Fruit fly (Drosophila melanogaster): ENCODE measurements around the gene Lim1.

Lim1 gene

dm6 chrX:8792927-8793326 is 12.7 kb downstream of the Lim1 start:
- TF ChIP-seq CG13204 (GFP tag; optimal IDR thresholded peaks at IDR 0.05) (no peak), fd96Ca (GFP tag; IDR thresholded peaks at IDR 0.05) (no peak), CG10348 (GFP tag; IDR thresholded peaks at IDR 0.05) (no peak), D1 (tag; optimal IDR thresholded peaks at IDR 0.05) (no peak), Ets98B (GFP tag; IDR thresholded peaks at IDR 0.05) (no peak), CG8301 (tag; optimal IDR thresholded peaks at IDR 0.05) (no peak), CG4496 (GFP tag; IDR thresholded peaks at IDR 0.05) (no peak), CG12605 (GFP tag; IDR thresholded peaks at IDR 0.05) (no peak), CG9948 (tag; optimal IDR thresholded peaks at IDR 0.05) (no peak), CG34367 (tag; optimal IDR thresholded peaks at IDR 0.05) (no peak), CG14655 (GFP tag; optimal IDR thresholded peaks at IDR 0.05) (no peak), CG32121 (GFP tag; IDR thresholded peaks at IDR 0.05) (no peak), rn (GFP tag; IDR thresholded peaks at IDR 0.05) (no peak), CG17806 (tag; optimal IDR thresholded peaks at IDR 0.05) (no peak), EcR (GFP tag; optimal IDR thresholded peaks at IDR 0.05) (no peak), gl (tag; optimal IDR thresholded peaks at IDR 0.05) (no peak), Pif1A (GFP tag; optimal IDR thresholded peaks at IDR 0.05) (no peak)

DNA sequence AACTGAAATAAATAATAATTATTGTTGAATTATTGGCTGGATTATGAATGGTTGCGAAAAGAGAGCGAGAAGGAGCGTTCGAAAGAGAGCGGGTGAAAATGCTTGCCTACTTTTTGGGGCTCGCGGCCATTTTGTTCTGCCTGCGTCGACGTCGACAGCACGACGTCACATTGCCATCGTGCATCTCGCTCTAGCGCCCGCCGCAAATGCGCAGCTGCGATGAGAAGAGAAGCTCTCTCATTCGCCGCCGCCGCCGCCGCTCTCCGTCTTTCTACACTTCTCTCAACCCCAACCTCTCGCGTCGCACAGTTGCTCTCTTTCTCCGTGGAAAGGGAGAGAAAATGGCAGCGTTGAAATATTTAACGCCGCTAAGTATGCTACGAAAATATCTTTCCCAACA is 19.9 kb downstream of the Lim1 start:
- TF ChIP-seq CG13204 (GFP tag; optimal IDR thresholded peaks at IDR 0.05), result no peak
- TF ChIP-seq gl (tag; optimal IDR thresholded peaks at IDR 0.05), result no peak
- TF ChIP-seq rn (GFP tag; IDR thresholded peaks at IDR 0.05), result no peak
- no peak for TF ChIP-seq CG8159 (tag; optimal IDR thresholded peaks at IDR 0.05)
- TF ChIP-seq Pif1B (GFP tag; optimal IDR thresholded peaks at IDR 0.05), result no peak
- no peak for TF ChIP-seq CG34367 (tag; optimal IDR thresholded peaks at IDR 0.05)
- TF ChIP-seq CG17806 (tag; optimal IDR thresholded peaks at IDR 0.05), result no peak
- no peak for TF ChIP-seq Snoo (tag; optimal IDR thresholded peaks at IDR 0.05)
- TF ChIP-seq CG9948 (tag; optimal IDR thresholded peaks at IDR 0.05), result no peak
- no peak for TF ChIP-seq CG12605 (GFP tag; IDR thresholded peaks at IDR 0.05)
- no peak for TF ChIP-seq Pif1A (GFP tag; optimal IDR thresholded peaks at IDR 0.05)
- no peak for TF ChIP-seq CG10348 (GFP tag; IDR thresholded peaks at IDR 0.05)
- TF ChIP-seq EcR (GFP tag; optimal IDR thresholded peaks at IDR 0.05), result no peak
- no peak for TF ChIP-seq Ets98B (GFP tag; IDR thresholded peaks at IDR 0.05)
- TF ChIP-seq CG15710 (tag; optimal IDR thresholded peaks at IDR 0.05), result no peak
- TF ChIP-seq CG8301 (tag; optimal IDR thresholded peaks at IDR 0.05), result no peak
- TF ChIP-seq CG14655 (GFP tag; optimal IDR thresholded peaks at IDR 0.05), result no peak
- no peak for TF ChIP-seq fd96Ca (GFP tag; IDR thresholded peaks at IDR 0.05)
- TF ChIP-seq CG4496 (GFP tag; IDR thresholded peaks at IDR 0.05), result no peak
- TF ChIP-seq CG32121 (GFP tag; IDR thresholded peaks at IDR 0.05), result no peak

DNA sequence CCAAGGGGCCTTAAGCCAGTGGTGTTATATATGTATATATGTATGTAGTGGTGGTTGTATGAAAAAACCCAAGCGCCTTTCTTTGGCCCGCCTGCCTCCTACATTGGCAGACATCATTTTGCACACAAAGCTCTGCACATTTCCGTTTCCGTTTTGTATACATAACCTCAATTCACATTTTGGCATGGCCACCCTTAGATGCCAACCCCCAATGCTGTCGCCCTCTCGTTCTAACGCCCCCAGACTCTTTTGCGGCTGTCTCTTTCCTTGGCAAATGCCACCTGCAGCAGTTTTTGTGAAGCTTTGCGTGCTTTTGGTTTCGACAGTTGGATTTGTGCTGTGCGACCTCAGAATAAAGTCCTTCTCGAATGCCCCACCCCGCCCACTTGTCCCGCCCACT is 24.9 kb downstream of the Lim1 start:
- no peak for TF ChIP-seq CG9948 (tag; optimal IDR thresholded peaks at IDR 0.05)
- no peak for TF ChIP-seq CG34367 (tag; optimal IDR thresholded peaks at IDR 0.05)
- no peak for TF ChIP-seq CG32121 (GFP tag; IDR thresholded peaks at IDR 0.05)
- no peak for TF ChIP-seq CG8301 (tag; optimal IDR thresholded peaks at IDR 0.05)
- no peak for TF ChIP-seq CG8159 (tag; optimal IDR thresholded peaks at IDR 0.05)
- TF ChIP-seq EcR (GFP tag; optimal IDR thresholded peaks at IDR 0.05), result no peak
- TF ChIP-seq Pif1B (GFP tag; optimal IDR thresholded peaks at IDR 0.05), result no peak
- no peak for TF ChIP-seq CG4496 (GFP tag; IDR thresholded peaks at IDR 0.05)
- no peak for TF ChIP-seq gl (tag; optimal IDR thresholded peaks at IDR 0.05)
- no peak for TF ChIP-seq Pif1A (GFP tag; optimal IDR thresholded peaks at IDR 0.05)
- no peak for TF ChIP-seq CG15710 (tag; optimal IDR thresholded peaks at IDR 0.05)

dm6 chrX:8776790-8777478 is 28.7 kb downstream of the Lim1 start:
- TF ChIP-seq EcR (GFP tag; optimal IDR thresholded peaks at IDR 0.05) (no peak), CG12605 (GFP tag; IDR thresholded peaks at IDR 0.05) (no peak), CG13204 (GFP tag; optimal IDR thresholded peaks at IDR 0.05) (no peak), CG8159 (tag; optimal IDR thresholded peaks at IDR 0.05) (peak; percentile 10), CG10348 (GFP tag; IDR thresholded peaks at IDR 0.05) (no peak)

- TF ChIP-seq CG8159 (tag; optimal IDR thresholded peaks at IDR 0.05) (no peak), Pif1A (GFP tag; optimal IDR thresholded peaks at IDR 0.05) (no peak), CG12605 (GFP tag; IDR thresholded peaks at IDR 0.05) (no peak), gl (tag; optimal IDR thresholded peaks at IDR 0.05) (no peak), D1 (tag; optimal IDR thresholded peaks at IDR 0.05) (no peak), CG13204 (GFP tag; optimal IDR thresholded peaks at IDR 0.05) (no peak), EcR (GFP tag; optimal IDR thresholded peaks at IDR 0.05) (no peak), CG4496 (GFP tag; IDR thresholded peaks at IDR 0.05) (no peak), CG17806 (tag; optimal IDR thresholded peaks at IDR 0.05) (no peak), CG10348 (GFP tag; IDR thresholded peaks at IDR 0.05) (no peak), CG9948 (tag; optimal IDR thresholded peaks at IDR 0.05) (no peak), CG32121 (GFP tag; IDR thresholded peaks at IDR 0.05) (no peak)
Measured at dm6 chrX:8774957-8775356, 30.6 kb downstream of the Lim1 start.

DNA sequence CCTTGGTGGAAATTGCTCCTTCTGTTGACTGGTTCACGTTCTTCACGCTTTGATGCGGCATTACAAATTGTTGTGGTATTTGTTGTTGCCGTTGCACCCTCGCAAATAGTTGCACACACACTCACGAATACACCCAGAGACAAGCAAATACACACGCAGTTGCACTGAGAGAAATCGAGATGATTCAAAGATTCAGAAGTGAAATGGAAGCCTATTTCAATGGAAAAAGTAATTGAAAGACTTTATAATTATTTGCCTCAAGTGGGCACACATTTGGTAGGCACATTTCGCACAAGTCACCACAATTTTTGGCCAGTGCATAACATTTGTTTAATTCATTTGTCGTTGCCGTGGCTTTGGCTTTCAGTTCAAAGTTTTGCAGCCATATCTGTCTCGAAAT is 31.6 kb downstream of the Lim1 start:
- TF ChIP-seq CG12605 (GFP tag; IDR thresholded peaks at IDR 0.05) (no peak), D1 (tag; optimal IDR thresholded peaks at IDR 0.05) (no peak), fd96Ca (GFP tag; IDR thresholded peaks at IDR 0.05) (peak; percentile 45; the same call in 1 of the 3 replicates), Pif1A (GFP tag; optimal IDR thresholded peaks at IDR 0.05) (peak; percentile 1), CG8301 (tag; optimal IDR thresholded peaks at IDR 0.05) (peak; percentile 31), EcR (GFP tag; optimal IDR thresholded peaks at IDR 0.05) (no peak), rn (GFP tag; IDR thresholded peaks at IDR 0.05) (no peak), CG9948 (tag; optimal IDR thresholded peaks at IDR 0.05) (peak; percentile 11), Pif1B (GFP tag; optimal IDR thresholded peaks at IDR 0.05) (no peak), CG14655 (GFP tag; optimal IDR thresholded peaks at IDR 0.05) (peak; percentile 46), CG8159 (tag; optimal IDR thresholded peaks at IDR 0.05) (peak; percentile 31), CG10348 (GFP tag; IDR thresholded peaks at IDR 0.05) (no peak), CG32121 (GFP tag; IDR thresholded peaks at IDR 0.05) (0 out of 2 replicates have a peak, but pooled peaks have one; percentile 14), Ets98B (GFP tag; IDR thresholded peaks at IDR 0.05) (0 out of 2 replicates have a peak, but pooled peaks have one; percentile 16), CG17806 (tag; optimal IDR thresholded peaks at IDR 0.05) (peak; percentile 36), CG15710 (tag; optimal IDR thresholded peaks at IDR 0.05) (peak; percentile 26), CG34367 (tag; optimal IDR thresholded peaks at IDR 0.05) (peak; percentile 19), Snoo (tag; optimal IDR thresholded peaks at IDR 0.05) (no peak), CG4496 (GFP tag; IDR thresholded peaks at IDR 0.05) (peak; percentile 32; the same call in 1 of the 3 replicates), CG13204 (GFP tag; optimal IDR thresholded peaks at IDR 0.05) (no peak)
